Worm (Caenorhabditis elegans) whole organism, midembryonic: ENCODE measurements around the gene mrck-1.

Experiments used
- cog-1 ChIP-seq: sonication (generic microtip); optimal IDR thresholded peaks from 2 replicates; lab custom pipeline; 2016; ENCODE audit warnings: missing genetic modification characterization, missing compliant biosample characterization
- flt-1 ChIP-seq: fragments of 200-800 bp; sonication (Bioruptor generic); IDR thresholded peaks from 2 replicates; pipeline ENCODE4 v1.3.6; 2022; ENCODE audit warnings: missing genetic modification characterization, missing compliant biosample characterization

- TF ChIP-seq cog-1 (tag; lab: Kevin White, UChicago) (peak; percentile 94), flt-1 (peak; percentile 91)
Measured at ce11 chrV:6267237-6267812, at the start of gene mrck-1.
